Worm (Caenorhabditis elegans) whole organism, young adult: ENCODE data around the gene marg-1.

Experiments used
- F10E7.11 ChIP-seq: sonication (generic microtip); optimal IDR thresholded peaks from 2 replicates; lab custom pipeline; 2017; ENCODE audit warnings: mild to moderate bottlenecking, missing genetic modification characterization, moderate library complexity, missing compliant biosample characterization
- Y56A3A.18 ChIP-seq: fragments of 200-800 bp; sonication (Bioruptor generic); IDR thresholded peaks from 2 replicates; pipeline ENCODE4 v1.3.6; 2022; ENCODE audit warnings: missing genetic modification reagents, missing genetic modification characterization, missing compliant biosample characterization
- atf-7 ChIP-seq: sonication (generic microtip); optimal IDR thresholded peaks from 2 replicates; lab custom pipeline; 2017; ENCODE audit warnings: mild to moderate bottlenecking, missing genetic modification characterization, missing compliant biosample characterization
- cebp-1 ChIP-seq, 2 experiments: fragments of 200-800 bp in 1 of 2; sonication (Bioruptor generic) in 1 of 2; sonication (generic microtip) in 1 of 2; IDR thresholded peaks in 1 of 2; optimal IDR thresholded peaks in 1 of 2; 2 replicates each; pipeline versions ENCODE4 v1.3.6 to Lab custom; 2017 to 2022; ENCODE audit warnings: missing compliant biosample characterization in 2 of 2, missing genetic modification characterization in 2 of 2, mild to moderate bottlenecking in 1 of 2, missing genetic modification reagents in 1 of 2, moderate library complexity in 1 of 2
- dox-1 ChIP-seq: fragments of 200-800 bp; sonication (Bioruptor generic); IDR thresholded peaks from 2 replicates; pipeline ENCODE4 v1.3.6; 2022; ENCODE audit warnings: missing genetic modification reagents, missing genetic modification characterization, missing compliant biosample characterization
- egl-44 ChIP-seq: fragments of 200-800 bp; sonication (Bioruptor generic); IDR thresholded peaks from 2 replicates; pipeline ENCODE4 v1.3.6; 2022; ENCODE audit warnings: missing genetic modification reagents, missing genetic modification characterization, missing compliant biosample characterization
- ets-4 ChIP-seq: fragments of 200-800 bp; sonication (Bioruptor generic); optimal IDR thresholded peaks from 2 replicates; lab custom pipeline; 2018; ENCODE audit warnings: mild to moderate bottlenecking, missing genetic modification characterization, missing compliant biosample characterization
- let-607 ChIP-seq, 2 experiments: fragments of 200-800 bp in 1 of 2; sonication (Bioruptor generic) in 1 of 2; sonication (generic microtip) in 1 of 2; optimal IDR thresholded peaks; 2 replicates each; lab custom pipeline; 2016 to 2018; ENCODE audit warnings: mild to moderate bottlenecking in 2 of 2, missing compliant biosample characterization in 2 of 2, missing genetic modification characterization in 2 of 2, moderate library complexity in 2 of 2, missing genotype in 1 of 2
- nhr-80 ChIP-seq: sonication (generic microtip); optimal IDR thresholded peaks from 2 replicates; lab custom pipeline; 2016; ENCODE audit warnings: missing genetic modification characterization, missing compliant biosample characterization
- sdz-38 ChIP-seq: sonication (generic microtip); optimal IDR thresholded peaks from 2 replicates; lab custom pipeline; 2016; ENCODE audit warnings: missing genotype, missing genetic modification characterization, missing compliant biosample characterization
- ztf-26 ChIP-seq: sonication (generic microtip); optimal IDR thresholded peaks from 2 replicates; lab custom pipeline; 2017; ENCODE audit warnings: missing genetic modification characterization, missing compliant biosample characterization

marg-1 gene

DNA sequence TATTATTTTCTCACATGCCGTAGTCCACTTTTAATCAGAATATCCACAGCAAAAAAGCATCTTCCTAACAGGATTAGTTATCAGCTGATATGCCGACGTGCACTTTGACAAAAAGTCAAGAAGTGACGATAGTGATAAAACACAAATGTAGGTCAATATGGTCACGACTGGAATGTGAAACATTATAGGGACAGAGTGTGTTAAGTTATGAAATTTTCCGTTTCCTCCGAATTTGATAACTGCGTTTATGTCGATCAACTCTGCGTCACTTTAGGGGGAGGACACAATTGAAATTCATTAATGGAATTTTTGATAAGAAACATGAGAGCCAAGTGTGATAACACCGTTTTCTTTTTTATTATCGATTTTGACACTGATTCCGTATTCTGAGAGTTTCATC is 52.0 kb downstream of the marg-1 start, which contains the start of gene aex-4:
Gene aex-4 (plus strand): TSS at position 312 of the 400 bp plus-strand sequence.
- no peak for TF ChIP-seq sdz-38 (tag; lab: Kevin White, UChicago)
- 0 out of 2 replicates have a peak, but pooled peaks have one; percentile 34 for TF ChIP-seq Y56A3A.18
- peak; percentile 7 for TF ChIP-seq ets-4 (GFP tag; lab: Kevin White, UChicago)
- peak; percentile 66 for TF ChIP-seq cebp-1 (GFP tag; IDR thresholded peaks at IDR 0.05; lab: Robert Waterston, UW)
- no peak for TF ChIP-seq cebp-1 (tag; optimal IDR thresholded peaks at IDR 0.05; lab: Kevin White, UChicago)
- peak; percentile 23 to 52 for TF ChIP-seq let-607 (tag; optimal IDR thresholded peaks at IDR 0.05; lab: Kevin White, UChicago)
- peak; percentile 42; the same call in 1 of the 2 replicates for TF ChIP-seq dox-1
- peak; percentile 66; the same call in 1 of the 2 replicates for TF ChIP-seq egl-44 (GFP tag; lab: Robert Waterston, UW)
- TF ChIP-seq nhr-80 (tag; lab: Kevin White, UChicago) = peak; percentile 96
- no peak for TF ChIP-seq ztf-26
- no peak for TF ChIP-seq F10E7.11 (tag; lab: Kevin White, UChicago)
- TF ChIP-seq atf-7 (tag; lab: Kevin White, UChicago) = peak; percentile 68
